Fruit fly (Drosophila melanogaster) whole organism, pupa: Measurements from ENCODE around the gene xmas.

Experiments used
- CG10348 ChIP-seq: fragments of 200-800 bp; sonication (Bioruptor generic); IDR thresholded peaks from 2 replicates; pipeline ENCODE4 v1.3.6; 2022; ENCODE audit warnings: missing biosample characterization, missing genetic modification characterization
- CG12605 ChIP-seq: fragments of 200-800 bp; sonication (Bioruptor generic); IDR thresholded peaks from 2 replicates; pipeline ENCODE4 v1.3.6; 2022; ENCODE audit warnings: missing biosample characterization, missing genetic modification characterization
- CG13204 ChIP-seq: fragments of 200-800 bp; sonication (Bioruptor generic); optimal IDR thresholded peaks from 2 replicates; lab custom pipeline; 2018; ENCODE audit warnings: missing biosample characterization, mild to moderate bottlenecking, missing genetic modification characterization, moderate library complexity
- CG14655 ChIP-seq: fragments of 200-800 bp; sonication (Bioruptor generic); optimal IDR thresholded peaks from 3 replicates; lab custom pipeline; 2017; ENCODE audit warnings: mild to moderate bottlenecking, missing biosample characterization, missing genetic modification reagents, missing genetic modification characterization
- CG15710 ChIP-seq: fragments of 200-800 bp; sonication (Bioruptor generic); optimal IDR thresholded peaks from 2 replicates; lab custom pipeline; 2018; ENCODE audit warnings: missing biosample characterization, mild to moderate bottlenecking, missing genetic modification characterization, moderate library complexity
- CG17806 ChIP-seq: fragments of 200-800 bp; sonication (Bioruptor generic); optimal IDR thresholded peaks from 2 replicates; lab custom pipeline; 2018; ENCODE audit warnings: missing biosample characterization, mild to moderate bottlenecking, missing genetic modification characterization, moderate library complexity
- CG32121 ChIP-seq: fragments of 200-800 bp; sonication (Bioruptor generic); IDR thresholded peaks from 2 replicates; pipeline ENCODE4 v1.3.6; 2022; ENCODE audit warnings: missing biosample characterization, missing genetic modification characterization
- CG34367 ChIP-seq: fragments of 200-800 bp; sonication (Bioruptor generic); optimal IDR thresholded peaks from 2 replicates; lab custom pipeline; 2018; ENCODE audit warnings: missing biosample characterization, mild to moderate bottlenecking, missing genetic modification characterization
- CG4496 ChIP-seq: fragments of 200-800 bp; sonication (Bioruptor generic); IDR thresholded peaks from 3 replicates; pipeline ENCODE4 v1.3.6; 2022; ENCODE audit warnings: missing biosample characterization, missing genetic modification characterization
- CG8159 ChIP-seq: fragments of 200-800 bp; sonication (Bioruptor generic); optimal IDR thresholded peaks from 3 replicates; lab custom pipeline; 2018; ENCODE audit warnings: missing biosample characterization, mild to moderate bottlenecking, missing genetic modification characterization, moderate library complexity
- CG8301 ChIP-seq: fragments of 200-800 bp; sonication (Bioruptor generic); optimal IDR thresholded peaks from 2 replicates; lab custom pipeline; 2018; ENCODE audit warnings: missing biosample characterization, mild to moderate bottlenecking, missing genetic modification characterization
- CG9948 ChIP-seq: fragments of 200-800 bp; sonication (Bioruptor generic); optimal IDR thresholded peaks from 2 replicates; lab custom pipeline; 2018; ENCODE audit warnings: missing biosample characterization, mild to moderate bottlenecking, missing genetic modification characterization, moderate library complexity
- D1 ChIP-seq: fragments of 200-800 bp; sonication (Bioruptor generic); optimal IDR thresholded peaks from 2 replicates; lab custom pipeline; 2018; ENCODE audit warnings: missing biosample characterization, mild to moderate bottlenecking, missing genetic modification characterization, moderate library complexity
- EcR ChIP-seq: fragments of 200-800 bp; sonication (Bioruptor generic); optimal IDR thresholded peaks from 3 replicates; lab custom pipeline; 2019; ENCODE audit warnings: missing biosample characterization, missing genetic modification characterization, mild to moderate bottlenecking, moderate library complexity, missing genetic modification reagents
- Ets98B ChIP-seq: fragments of 200-800 bp; sonication (Bioruptor generic); IDR thresholded peaks from 2 replicates; pipeline ENCODE4 v1.3.6; 2022; ENCODE audit warnings: missing biosample characterization, missing genetic modification characterization
- Pif1A ChIP-seq: fragments of 200-800 bp; sonication (Bioruptor generic); optimal IDR thresholded peaks from 3 replicates; lab custom pipeline; 2016; ENCODE audit warnings: missing biosample characterization, missing genetic modification characterization
- Pif1B ChIP-seq: fragments of 200-800 bp; sonication (Bioruptor generic); optimal IDR thresholded peaks from 3 replicates; lab custom pipeline; 2016; ENCODE audit warnings: missing biosample characterization, missing genetic modification characterization
- Snoo ChIP-seq: fragments of 200-800 bp; sonication (Bioruptor generic); optimal IDR thresholded peaks from 3 replicates; lab custom pipeline; 2017; ENCODE audit warnings: missing biosample characterization, mild to moderate bottlenecking, missing genetic modification characterization, inconsistent platforms
- fd96Ca ChIP-seq: fragments of 200-800 bp; sonication (Bioruptor generic); IDR thresholded peaks from 3 replicates; pipeline ENCODE4 v1.3.6; 2022; ENCODE audit warnings: missing biosample characterization, missing genetic modification characterization
- gl ChIP-seq: fragments of 200-800 bp; sonication (Bioruptor generic); optimal IDR thresholded peaks from 2 replicates; lab custom pipeline; 2018; ENCODE audit warnings: missing biosample characterization, mild to moderate bottlenecking, missing genetic modification characterization
- rn ChIP-seq: fragments of 200-800 bp; sonication (Bioruptor generic); IDR thresholded peaks from 2 replicates; pipeline ENCODE4 v1.3.6; 2022; ENCODE audit warnings: missing biosample characterization, missing genetic modification characterization

The xmas gene

DNA sequence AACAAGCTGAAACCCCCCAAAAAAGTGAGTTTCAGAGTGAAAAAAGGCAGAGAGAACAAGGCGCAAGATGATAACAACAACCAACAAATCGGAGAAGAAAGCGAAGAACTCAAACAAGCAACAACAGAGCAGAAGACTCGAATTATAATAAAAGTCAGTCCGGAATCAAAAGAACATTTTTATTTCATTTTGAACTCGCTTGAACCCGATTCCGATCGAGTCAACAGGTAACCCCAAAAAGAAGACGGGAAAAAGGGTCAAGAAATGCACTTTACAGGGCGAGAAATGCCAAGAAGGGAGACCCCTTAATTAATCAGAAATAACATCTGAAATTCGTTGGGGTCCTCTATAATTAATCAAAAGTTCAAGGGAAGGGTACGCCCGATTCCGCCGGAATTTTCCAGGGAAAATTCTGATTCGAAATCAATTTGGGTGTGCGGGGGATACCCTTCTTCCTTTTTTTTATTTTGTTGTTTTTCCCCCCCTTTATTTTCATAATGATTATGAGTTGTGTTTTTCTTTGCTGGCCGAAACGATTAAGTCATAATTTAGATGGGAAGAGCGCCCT lies 3.4 kb upstream of the xmas start:
- TF ChIP-seq D1 (tag; lab: Kevin White, UChicago), result no peak
- TF ChIP-seq CG34367, result no peak
- no peak for TF ChIP-seq CG15710 (tag; lab: Kevin White, UChicago)
- TF ChIP-seq CG14655 (GFP tag; lab: Kevin White, UChicago), result no peak
- no peak for TF ChIP-seq CG4496
- TF ChIP-seq fd96Ca (GFP tag; lab: Robert Waterston, UW), result no peak
- TF ChIP-seq EcR (GFP tag; lab: Kevin White, UChicago), result no peak
- TF ChIP-seq Ets98B (GFP tag; lab: Robert Waterston, UW), result no peak

DNA sequence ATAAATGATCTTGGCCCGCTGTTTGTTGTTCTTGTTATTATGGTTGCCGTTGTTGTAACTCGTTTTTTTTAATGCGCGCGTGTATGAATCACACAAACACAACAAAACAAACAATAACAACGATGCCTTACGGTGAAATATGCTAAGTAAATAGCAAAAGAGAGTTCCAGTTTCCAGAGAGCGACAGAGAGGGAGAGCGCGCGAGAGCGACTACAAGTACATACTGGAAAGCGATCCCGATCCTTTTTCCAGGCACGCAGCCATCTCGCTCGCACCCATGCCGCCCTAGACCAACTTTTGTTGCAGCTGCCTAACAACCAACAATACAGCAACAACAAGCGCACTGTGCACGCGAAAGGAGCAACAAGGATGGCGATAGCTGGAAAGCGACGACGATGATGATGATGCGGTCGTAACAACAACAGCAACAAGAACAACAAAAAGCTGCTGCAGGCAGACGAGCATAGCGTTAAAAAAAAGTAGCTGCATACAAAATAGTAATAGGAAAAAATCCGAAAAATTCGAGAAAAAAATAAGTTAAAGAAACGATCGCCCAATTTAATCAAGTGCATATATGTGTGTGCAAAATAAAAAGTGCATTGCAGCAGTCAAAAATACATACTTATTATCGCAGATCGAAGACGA lies 1.4 kb upstream of the xmas start:
- TF ChIP-seq Ets98B (GFP tag; lab: Robert Waterston, UW), result no peak
- peak; percentile 39 for TF ChIP-seq CG13204 (GFP tag; lab: Kevin White, UChicago)
- peak; percentile 62; the same call in 2 of the 3 replicates for TF ChIP-seq CG4496

DNA sequence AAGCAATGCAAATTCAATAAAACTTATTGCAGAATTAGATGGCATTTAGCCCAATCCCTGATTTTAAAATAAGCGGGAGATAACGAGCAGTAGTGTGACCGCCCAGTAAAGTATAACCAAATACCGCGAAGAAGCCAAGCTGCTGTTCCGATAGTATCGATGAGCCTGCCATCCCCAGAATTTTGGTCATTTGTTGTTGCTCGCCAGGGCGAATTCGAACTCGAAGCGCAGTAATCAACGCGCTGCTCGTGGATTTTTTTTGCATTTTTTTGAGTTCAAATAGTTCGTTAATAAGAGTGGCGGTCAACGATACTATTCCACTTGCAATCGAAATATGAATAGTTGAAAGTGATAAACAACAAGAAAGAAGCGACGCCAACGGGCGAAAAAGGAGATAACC lies 713 bp upstream of the xmas start, which contains the start of gene baz:
TSS of gene baz (plus strand) at position 188 of the 400 bp plus-strand sequence.
- TF ChIP-seq EcR (GFP tag; lab: Kevin White, UChicago), result peak; percentile 15
- peak; percentile 5 for TF ChIP-seq Snoo (tag; lab: Kevin White, UChicago)
- TF ChIP-seq rn (GFP tag; lab: Robert Waterston, UW), result no peak
- TF ChIP-seq, all 21 proteins: peak for 2

DNA sequence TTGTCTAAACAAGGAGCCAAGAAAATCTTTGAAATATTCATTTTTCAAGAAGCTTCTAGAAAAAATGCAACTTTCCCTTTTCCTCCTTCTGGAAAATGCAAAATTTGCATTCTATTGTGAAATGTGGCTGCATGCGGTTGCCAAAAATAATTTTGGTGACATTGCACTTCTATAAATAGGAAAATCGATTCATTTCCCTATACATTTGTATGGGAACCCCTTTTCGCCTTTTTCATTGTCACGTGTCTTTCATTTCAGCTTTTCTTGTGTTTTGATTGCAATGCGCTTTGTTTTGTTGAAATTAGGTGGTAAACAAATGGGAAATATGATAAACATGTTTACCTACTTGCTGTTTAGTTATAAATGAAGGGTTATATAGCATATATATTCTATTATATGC lies 8.4 kb downstream of the xmas start:
- TF ChIP-seq CG15710 (tag; lab: Kevin White, UChicago), result no peak
- TF ChIP-seq Pif1B, result no peak
- no peak for TF ChIP-seq fd96Ca (GFP tag; lab: Robert Waterston, UW)
- TF ChIP-seq Ets98B (GFP tag; lab: Robert Waterston, UW), result no peak
- no peak for TF ChIP-seq gl (tag; lab: Kevin White, UChicago)
- no peak for TF ChIP-seq CG4496
- no peak for TF ChIP-seq EcR (GFP tag; lab: Kevin White, UChicago)
- TF ChIP-seq D1 (tag; lab: Kevin White, UChicago), result no peak
- no peak for TF ChIP-seq Snoo (tag; lab: Kevin White, UChicago)
- TF ChIP-seq CG12605 (GFP tag; lab: Robert Waterston, UW), result no peak
- TF ChIP-seq CG8301 (tag; lab: Kevin White, UChicago), result no peak
- no peak for TF ChIP-seq CG10348 (GFP tag; lab: Robert Waterston, UW)
- no peak for TF ChIP-seq rn (GFP tag; lab: Robert Waterston, UW)
- no peak for TF ChIP-seq Pif1A (GFP tag; lab: Kevin White, UChicago)
- no peak for TF ChIP-seq CG13204 (GFP tag; lab: Kevin White, UChicago)
- no peak for TF ChIP-seq CG8159 (tag; lab: Kevin White, UChicago)
- TF ChIP-seq CG32121, result no peak
- TF ChIP-seq CG9948 (tag; lab: Kevin White, UChicago), result no peak
- no peak for TF ChIP-seq CG14655 (GFP tag; lab: Kevin White, UChicago)

- TF ChIP-seq fd96Ca (GFP tag; lab: Robert Waterston, UW), result no peak
- TF ChIP-seq CG13204 (GFP tag; lab: Kevin White, UChicago), result peak; percentile 48
- TF ChIP-seq CG9948 (tag; lab: Kevin White, UChicago), result no peak
- peak; percentile 22; the same call in 1 of the 3 replicates for TF ChIP-seq CG4496
- TF ChIP-seq gl (tag; lab: Kevin White, UChicago), result peak; percentile 46
- no peak for TF ChIP-seq EcR (GFP tag; lab: Kevin White, UChicago)
- TF ChIP-seq CG12605 (GFP tag; lab: Robert Waterston, UW), result peak; percentile 25; the same call in 1 of the 2 replicates
- TF ChIP-seq Snoo (tag; lab: Kevin White, UChicago), result peak; percentile 4
- no peak for TF ChIP-seq CG32121
- TF ChIP-seq CG8159 (tag; lab: Kevin White, UChicago), result no peak
- TF ChIP-seq rn (GFP tag; lab: Robert Waterston, UW), result no peak
- TF ChIP-seq Ets98B (GFP tag; lab: Robert Waterston, UW), result no peak; the same call in 1 of the 2 replicates
- no peak for TF ChIP-seq D1 (tag; lab: Kevin White, UChicago)
- no peak for TF ChIP-seq CG17806
- TF ChIP-seq CG14655 (GFP tag; lab: Kevin White, UChicago), result no peak
- TF ChIP-seq CG34367, result no peak
- TF ChIP-seq CG8301 (tag; lab: Kevin White, UChicago), result no peak
- TF ChIP-seq Pif1B, result no peak
- TF ChIP-seq CG15710 (tag; lab: Kevin White, UChicago), result no peak
- no peak for TF ChIP-seq Pif1A (GFP tag; lab: Kevin White, UChicago)
- TF ChIP-seq CG10348 (GFP tag; lab: Robert Waterston, UW), result no peak
Observed at dm6 chrX:17149652-17150266, 9.3 kb downstream of the xmas start.

DNA sequence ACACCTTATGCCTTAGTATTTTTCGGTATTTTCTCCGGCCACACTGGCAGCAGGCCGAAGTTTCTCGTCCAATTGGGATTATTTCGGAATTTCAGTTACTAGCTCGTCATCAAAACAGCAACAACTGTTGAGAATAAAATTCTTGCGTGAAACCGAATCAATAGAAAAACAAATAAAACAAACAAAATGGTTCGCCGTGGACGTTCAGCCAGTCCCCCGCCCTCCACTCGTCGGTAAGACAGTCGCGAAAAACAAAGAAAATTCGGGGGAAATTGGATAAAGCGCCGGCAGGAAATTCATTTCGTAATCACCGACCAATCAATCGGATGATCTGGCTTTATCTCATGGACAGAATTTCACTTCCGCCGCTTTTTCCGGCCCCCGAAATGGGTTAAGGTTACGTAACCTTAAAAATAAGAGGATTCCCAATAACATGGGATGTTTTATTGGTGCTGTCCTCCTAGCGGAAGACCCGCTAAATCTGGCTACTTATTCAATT lies 10.1 kb downstream of the xmas start, which contains the start of gene Chchd2:
TSS of gene Chchd2 (plus strand) at position 51 of the 499 bp plus-strand sequence.
- TF ChIP-seq CG4496, result 0 out of 3 replicates have a peak, but pooled peaks have one; percentile 37
- TF ChIP-seq EcR (GFP tag; lab: Kevin White, UChicago), result no peak
- peak; percentile 18 for TF ChIP-seq Snoo (tag; lab: Kevin White, UChicago)
